Worm (Caenorhabditis elegans) whole organism, L2 larva: ENCODE results near the gene srz-62.

Experiments used
- R02D3.7 ChIP-seq: fragments of 150-350 bp; optimal IDR thresholded peaks from 2 replicates; lab custom pipeline; 2014; ENCODE audit warnings: missing biosample characterization, missing genetic modification characterization
- alr-1 ChIP-seq: fragments of 150-350 bp; optimal IDR thresholded peaks from 2 replicates; lab custom pipeline; 2014; ENCODE audit warnings: missing biosample characterization, missing genetic modification characterization
- blmp-1 ChIP-seq: sonication (generic microtip); optimal IDR thresholded peaks from 2 replicates; lab custom pipeline; 2017; ENCODE audit warnings: missing genetic modification characterization, mild to moderate bottlenecking, missing compliant biosample characterization, antibody characterized with exemption, moderate library complexity; ENCODE audit not compliant: insufficient read depth
- ceh-82 ChIP-seq: fragments of 150-350 bp; optimal IDR thresholded peaks from 2 replicates; lab custom pipeline; 2014; ENCODE audit warnings: missing biosample characterization, missing genetic modification characterization
- egl-27 ChIP-seq: sonication (generic microtip); optimal IDR thresholded peaks from 3 replicates; lab custom pipeline; 2017; ENCODE audit warnings: missing biosample characterization, missing genetic modification reagents, missing genetic modification characterization
- elt-3 ChIP-seq: sonication (generic microtip); optimal IDR thresholded peaks from 2 replicates; lab custom pipeline; 2017; ENCODE audit warnings: missing biosample characterization, missing genetic modification characterization
- gmeb-1 ChIP-seq: fragments of 150-350 bp; optimal IDR thresholded peaks from 2 replicates; lab custom pipeline; 2014; ENCODE audit warnings: missing biosample characterization, missing genetic modification characterization
- mab-5 ChIP-seq: fragments of 150-350 bp; optimal IDR thresholded peaks from 2 replicates; lab custom pipeline; 2014; ENCODE audit warnings: missing biosample characterization, missing genetic modification characterization
- nhr-11 ChIP-seq: fragments of 150-350 bp; optimal IDR thresholded peaks from 2 replicates; lab custom pipeline; 2014; ENCODE audit warnings: missing biosample characterization, missing genetic modification characterization
- nhr-6 ChIP-seq: fragments of 150-350 bp; optimal IDR thresholded peaks from 2 replicates; lab custom pipeline; 2014; ENCODE audit warnings: missing biosample characterization, missing genetic modification characterization
- snpc-4 ChIP-seq: fragments of 150-350 bp; optimal IDR thresholded peaks from 2 replicates; lab custom pipeline; 2014; ENCODE audit warnings: missing biosample characterization, missing genetic modification characterization
- unc-39 ChIP-seq: fragments of 150-350 bp; optimal IDR thresholded peaks from 2 replicates; lab custom pipeline; 2014; ENCODE audit warnings: missing biosample characterization, missing genetic modification characterization
- unc-62 ChIP-seq: fragments of 150-350 bp; optimal IDR thresholded peaks from 2 replicates; lab custom pipeline; 2014; ENCODE audit warnings: missing biosample characterization, missing genetic modification reagents, missing genetic modification characterization
- zag-1 ChIP-seq: fragments of 150-350 bp; optimal IDR thresholded peaks from 2 replicates; lab custom pipeline; 2014; ENCODE audit warnings: missing biosample characterization, missing genetic modification characterization

ce11 chrIV:3881119-3881518, 19.2 kb upstream of the srz-62 start, which contains the start of the genes F37C4.8 and oac-23:
- TF ChIP-seq nhr-6 (tag; lab: Kevin White, UChicago): no peak
- TF ChIP-seq unc-39 (tag; lab: Kevin White, UChicago): no peak
- no peak for TF ChIP-seq R02D3.7 (tag; lab: Kevin White, UChicago)
- no peak for TF ChIP-seq nhr-11
- no peak for TF ChIP-seq unc-62 (GFP tag; lab: Kevin White, UChicago)
- no peak for TF ChIP-seq blmp-1
- no peak for TF ChIP-seq gmeb-1
- TF ChIP-seq snpc-4 (tag; lab: Kevin White, UChicago): no peak
- no peak for TF ChIP-seq zag-1 (tag; lab: Kevin White, UChicago)
- no peak for TF ChIP-seq alr-1 (tag; lab: Kevin White, UChicago)
- no peak for TF ChIP-seq ceh-82 (tag; lab: Kevin White, UChicago)
- no peak for TF ChIP-seq egl-27 (tag; lab: Kevin White, UChicago)
- no peak for TF ChIP-seq elt-3 (tag; lab: Kevin White, UChicago)
- no peak for TF ChIP-seq mab-5 (tag; lab: Kevin White, UChicago)
